Worm (Caenorhabditis elegans): ENCODE data around the gene oac-37.

DNA sequence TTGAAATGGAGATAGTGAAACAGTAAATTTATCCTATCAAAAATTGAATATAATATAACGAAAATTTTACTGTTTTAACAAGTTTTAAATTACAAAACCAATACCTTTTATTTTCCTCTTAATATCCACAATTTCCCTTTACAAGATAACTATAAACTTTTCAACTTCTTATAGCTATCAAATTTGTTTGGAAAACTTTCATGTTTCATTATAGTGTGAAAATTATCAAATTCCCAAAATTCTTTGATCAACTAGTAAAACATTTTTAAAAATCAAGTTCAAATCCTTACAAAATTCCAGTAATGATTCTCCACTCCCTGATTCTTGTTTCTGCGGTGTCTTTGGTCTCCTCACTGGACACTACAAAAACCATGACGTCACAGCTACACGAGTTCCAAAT, 36.4 kb downstream of the oac-37 start, which contains the start of gene R05A10.1:
- TF ChIP-seq dve-1 (tag; optimal IDR thresholded peaks at IDR 0.05; ENCODE audit: insufficient read depth) (no peak), fkh-10 (GFP tag; optimal IDR thresholded peaks at IDR 0.05) (no peak), R02D3.7 (tag; optimal IDR thresholded peaks at IDR 0.05) (no peak), lim-7 (GFP tag; IDR thresholded peaks at IDR 0.05) (no peak), lin-38 (GFP tag; IDR thresholded peaks at IDR 0.05) (no peak), hlh-30 (tag; optimal IDR thresholded peaks at IDR 0.05; ENCODE audit: insufficient read depth) (no peak), dpl-1 (GFP tag; optimal IDR thresholded peaks at IDR 0.05) (no peak), hlh-11 (tag; optimal IDR thresholded peaks at IDR 0.05) (no peak)

Data from whole organism, L4 larva.